Fruit fly (Drosophila melanogaster): ENCODE results near the gene CG42750.

Gene CG42750

DNA sequence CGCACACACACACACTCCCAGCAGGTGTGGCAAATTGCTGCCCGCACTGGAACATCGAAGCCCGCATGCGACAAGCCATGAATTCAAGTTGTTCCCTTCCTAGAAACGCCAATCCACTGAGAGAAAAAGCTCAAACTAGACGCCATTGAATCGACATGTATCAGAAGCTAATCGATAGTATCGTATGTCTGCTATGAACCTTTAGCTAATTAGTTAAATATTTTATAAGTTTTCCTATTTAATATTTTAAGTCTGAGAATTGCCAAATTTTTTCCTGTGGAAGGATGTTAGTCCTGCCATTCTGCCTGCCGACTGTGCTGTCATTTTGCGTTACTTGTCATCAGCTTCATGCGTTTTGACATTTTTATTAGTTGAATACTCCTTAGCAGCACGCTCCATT, 7.8 kb downstream of the CG42750 start (continued):
- no peak for TF ChIP-seq CG6689 (GFP tag; IDR thresholded peaks at IDR 0.05)
- no peak for TF ChIP-seq Chrac-16 (GFP tag; optimal IDR thresholded peaks at IDR 0.05)
- TF ChIP-seq Deaf1 (tag; optimal IDR thresholded peaks at IDR 0.05): no peak
- no peak for TF ChIP-seq CG1024 (GFP tag; IDR thresholded peaks at IDR 0.05)
- no peak for TF ChIP-seq CG18476 (GFP tag; optimal IDR thresholded peaks at IDR 0.05)
- TF ChIP-seq CG10366 (GFP tag; IDR thresholded peaks at IDR 0.05): no peak
- no peak for TF ChIP-seq org-1 (GFP tag; optimal IDR thresholded peaks at IDR 0.05)
- TF ChIP-seq dimm (GFP tag; IDR thresholded peaks at IDR 0.05): no peak
- TF ChIP-seq CG11695 (GFP tag; IDR thresholded peaks at IDR 0.05): no peak
- peak; percentile 10 for TF ChIP-seq CG15514 (GFP tag; optimal IDR thresholded peaks at IDR 0.05)
- no peak for TF ChIP-seq caup (GFP tag; optimal IDR thresholded peaks at IDR 0.05; ENCODE audit: severe bottlenecking)
- TF ChIP-seq Mrtf (GFP tag; IDR thresholded peaks at IDR 0.05): no peak
- TF ChIP-seq CG6175 (GFP tag; IDR thresholded peaks at IDR 0.05): no peak
- no peak for TF ChIP-seq Bgb (GFP tag; IDR thresholded peaks at IDR 0.05; ENCODE audit: partially characterized antibody)
- TF ChIP-seq sob (GFP tag; IDR thresholded peaks at IDR 0.05): peak; percentile 54
- no peak for TF ChIP-seq klu (GFP tag; IDR thresholded peaks at IDR 0.05)
- TF ChIP-seq CG8281 (tag; optimal IDR thresholded peaks at IDR 0.05): no peak
- no peak for TF ChIP-seq nom (GFP tag; optimal IDR thresholded peaks at IDR 0.05)
- TF ChIP-seq Elba2 (GFP tag; optimal IDR thresholded peaks at IDR 0.05): no peak
- TF ChIP-seq CG2712 (tag; optimal IDR thresholded peaks at IDR 0.05): no peak
- TF ChIP-seq bab2 (GFP tag; optimal IDR thresholded peaks at IDR 0.05): no peak
- TF ChIP-seq CG9797 (GFP tag; optimal IDR thresholded peaks at IDR 0.05): no peak
- no peak for TF ChIP-seq peb (GFP tag; IDR thresholded peaks at IDR 0.05)
- TF ChIP-seq CG31224 (GFP tag; IDR thresholded peaks at IDR 0.05): no peak
- TF ChIP-seq CG10267 (tag; optimal IDR thresholded peaks at IDR 0.05): no peak
- no peak for TF ChIP-seq ara (GFP tag; IDR thresholded peaks at IDR 0.05)
- TF ChIP-seq CG8089 (GFP tag; optimal IDR thresholded peaks at IDR 0.05): no peak
- no peak for TF ChIP-seq ham (GFP tag; IDR thresholded peaks at IDR 0.05)
- TF ChIP-seq CG9609 (GFP tag; optimal IDR thresholded peaks at IDR 0.05): no peak
- no peak for TF ChIP-seq CG17802 (tag; optimal IDR thresholded peaks at IDR 0.05)
- no peak for TF ChIP-seq CG3726 (GFP tag; IDR thresholded peaks at IDR 0.05)
- no peak for TF ChIP-seq Gsc (GFP tag; IDR thresholded peaks at IDR 0.05)
- TF ChIP-seq fru (optimal IDR thresholded peaks at IDR 0.05): no peak
- no peak for TF ChIP-seq pb (GFP tag; optimal IDR thresholded peaks at IDR 0.05)
- TF ChIP-seq CG1832 (GFP tag; optimal IDR thresholded peaks at IDR 0.05): no peak
- TF ChIP-seq CG12219 (GFP tag; optimal IDR thresholded peaks at IDR 0.05): no peak
- no peak for TF ChIP-seq CG6654 (GFP tag; optimal IDR thresholded peaks at IDR 0.05)
- TF ChIP-seq ro (GFP tag; IDR thresholded peaks at IDR 0.05): no peak
- no peak for TF ChIP-seq croc (GFP tag; conservative IDR thresholded peaks at IDR 0.05)
- TF ChIP-seq chinmo (GFP tag; IDR thresholded peaks at IDR 0.05; ENCODE audit: partially characterized antibody): no peak
- TF ChIP-seq CG9215 (GFP tag; IDR thresholded peaks at IDR 0.05): peak; percentile 13; the same call in 1 of the 2 replicates
- TF ChIP-seq Fer3 (tag; optimal IDR thresholded peaks at IDR 0.05): peak; percentile 28
- TF ChIP-seq esg (GFP tag; conservative IDR thresholded peaks at IDR 0.05): no peak
- no peak for TF ChIP-seq TFAM (GFP tag; optimal IDR thresholded peaks at IDR 0.05)
- TF ChIP-seq CG4328 (GFP tag; optimal IDR thresholded peaks at IDR 0.05): no peak
- no peak for TF ChIP-seq usp (GFP tag; optimal IDR thresholded peaks at IDR 0.05)
- no peak for TF ChIP-seq Myb (GFP tag; optimal IDR thresholded peaks at IDR 0.05)
- TF ChIP-seq her (GFP tag; optimal IDR thresholded peaks at IDR 0.05): no peak
- TF ChIP-seq CG10462 (GFP tag; optimal IDR thresholded peaks at IDR 0.05): no peak
- no peak for TF ChIP-seq Hmx (GFP tag; optimal IDR thresholded peaks at IDR 0.05)
- TF ChIP-seq Taf1 (GFP tag; IDR thresholded peaks at IDR 0.05): no peak
- no peak for TF ChIP-seq zen2 (GFP tag; IDR thresholded peaks at IDR 0.05; ENCODE audit: partially characterized antibody)
- TF ChIP-seq CG1647 (GFP tag; optimal IDR thresholded peaks at IDR 0.05): no peak

Data from whole organism, embryonic.